Worm (Caenorhabditis elegans) whole organism, L2 larva: Measurements from ENCODE around the gene F01F1.3.

ENCODE experiments used
- C34F6.9 ChIP-seq: fragments of 150-350 bp; optimal IDR thresholded peaks from 2 replicates; lab custom pipeline; 2014; ENCODE audit warnings: missing biosample characterization, missing genetic modification characterization
- F13H6.1 ChIP-seq: sonication (generic microtip); optimal IDR thresholded peaks from 2 replicates; lab custom pipeline; 2016; ENCODE audit warnings: missing genetic modification characterization, missing compliant biosample characterization
- R02D3.7 ChIP-seq: fragments of 150-350 bp; optimal IDR thresholded peaks from 2 replicates; lab custom pipeline; 2014; ENCODE audit warnings: missing biosample characterization, missing genetic modification characterization
- Y55F3AM.14 ChIP-seq: fragments of 200-800 bp; sonication (Bioruptor generic); optimal IDR thresholded peaks from 2 replicates; lab custom pipeline; 2018; ENCODE audit warnings: mild to moderate bottlenecking, missing genetic modification characterization, missing compliant biosample characterization
- ZK546.5 ChIP-seq: sonication (generic microtip); optimal IDR thresholded peaks from 2 replicates; lab custom pipeline; 2017; ENCODE audit warnings: missing biosample characterization, missing genetic modification characterization
- alr-1 ChIP-seq: fragments of 150-350 bp; optimal IDR thresholded peaks from 2 replicates; lab custom pipeline; 2014; ENCODE audit warnings: missing biosample characterization, missing genetic modification characterization
- aly-2 ChIP-seq: fragments of 150-350 bp; optimal IDR thresholded peaks from 2 replicates; lab custom pipeline; 2014; ENCODE audit warnings: missing biosample characterization, missing genetic modification characterization
- ama-1 ChIP-seq: fragments of 150-350 bp; optimal IDR thresholded peaks from 2 replicates; lab custom pipeline; 2018; ENCODE audit warnings: inconsistent platforms
- blmp-1 ChIP-seq: sonication (generic microtip); optimal IDR thresholded peaks from 2 replicates; lab custom pipeline; 2017; ENCODE audit warnings: missing genetic modification characterization, mild to moderate bottlenecking, missing compliant biosample characterization, antibody characterized with exemption, moderate library complexity; ENCODE audit not compliant: insufficient read depth
- ceh-16 ChIP-seq: fragments of 150-350 bp; optimal IDR thresholded peaks from 2 replicates; lab custom pipeline; 2014; ENCODE audit warnings: missing biosample characterization, missing genetic modification characterization
- ceh-82 ChIP-seq: fragments of 150-350 bp; optimal IDR thresholded peaks from 2 replicates; lab custom pipeline; 2014; ENCODE audit warnings: missing biosample characterization, missing genetic modification characterization
- crh-2 ChIP-seq: sonication (generic microtip); optimal IDR thresholded peaks from 2 replicates; lab custom pipeline; 2017; ENCODE audit warnings: missing biosample characterization, missing genetic modification characterization
- egl-27 ChIP-seq: sonication (generic microtip); optimal IDR thresholded peaks from 3 replicates; lab custom pipeline; 2017; ENCODE audit warnings: missing biosample characterization, missing genetic modification reagents, missing genetic modification characterization
- elt-1 ChIP-seq: fragments of 150-350 bp; optimal IDR thresholded peaks from 2 replicates; lab custom pipeline; 2014; ENCODE audit warnings: missing biosample characterization, missing genetic modification characterization
- elt-3 ChIP-seq: sonication (generic microtip); optimal IDR thresholded peaks from 2 replicates; lab custom pipeline; 2017; ENCODE audit warnings: missing biosample characterization, missing genetic modification characterization
- fos-1 ChIP-seq: fragments of 150-350 bp; optimal IDR thresholded peaks from 2 replicates; lab custom pipeline; 2014; ENCODE audit warnings: missing biosample characterization, missing genetic modification characterization
- gmeb-1 ChIP-seq: fragments of 150-350 bp; optimal IDR thresholded peaks from 2 replicates; lab custom pipeline; 2014; ENCODE audit warnings: missing biosample characterization, missing genetic modification characterization
- lin-11 ChIP-seq: fragments of 150-350 bp; sonication (generic microtip); optimal IDR thresholded peaks from 2 replicates; lab custom pipeline; 2014; ENCODE audit warnings: missing biosample characterization, missing genetic modification characterization, inconsistent platforms, mixed read lengths
- lin-13 ChIP-seq: fragments of 150-350 bp; optimal IDR thresholded peaks from 2 replicates; lab custom pipeline; 2014; ENCODE audit warnings: missing biosample characterization, missing genetic modification reagents, missing genetic modification characterization
- lsy-2 ChIP-seq, 2 experiments: fragments of 150-350 bp in 1 of 2; sonication (generic microtip) in 1 of 2; optimal IDR thresholded peaks; 2 replicates each; lab custom pipeline; 2014 to 2017; ENCODE audit warnings: missing biosample characterization in 2 of 2, missing genetic modification characterization in 2 of 2
- mab-5 ChIP-seq: fragments of 150-350 bp; optimal IDR thresholded peaks from 2 replicates; lab custom pipeline; 2014; ENCODE audit warnings: missing biosample characterization, missing genetic modification characterization
- mbf-1 ChIP-seq: sonication (generic microtip); optimal IDR thresholded peaks from 2 replicates; lab custom pipeline; 2017; ENCODE audit warnings: missing biosample characterization, missing genetic modification characterization
- mdl-1 ChIP-seq, 2 experiments: fragments of 150-350 bp in 1 of 2; sonication (generic microtip) in 1 of 2; optimal IDR thresholded peaks; 2 replicates each; lab custom pipeline; 2017; ENCODE audit warnings: missing biosample characterization in 2 of 2, missing genetic modification characterization in 2 of 2
- nhr-10 ChIP-seq: sonication (generic microtip); optimal IDR thresholded peaks from 2 replicates; lab custom pipeline; 2017; ENCODE audit warnings: missing biosample characterization, missing genetic modification characterization
- nhr-11 ChIP-seq: fragments of 150-350 bp; optimal IDR thresholded peaks from 2 replicates; lab custom pipeline; 2014; ENCODE audit warnings: missing biosample characterization, missing genetic modification characterization
- nhr-12 ChIP-seq: fragments of 150-350 bp; optimal IDR thresholded peaks from 2 replicates; lab custom pipeline; 2014; ENCODE audit warnings: missing biosample characterization, missing genetic modification characterization
- nhr-21 ChIP-seq: fragments of 150-350 bp; optimal IDR thresholded peaks from 2 replicates; lab custom pipeline; 2014; ENCODE audit warnings: missing biosample characterization, missing genetic modification characterization
- nhr-23 ChIP-seq: fragments of 150-350 bp; optimal IDR thresholded peaks from 2 replicates; lab custom pipeline; 2014; ENCODE audit warnings: missing biosample characterization, missing genetic modification reagents, missing genetic modification characterization
- nhr-237 ChIP-seq: fragments of 150-350 bp; optimal IDR thresholded peaks from 2 replicates; lab custom pipeline; 2014; ENCODE audit warnings: missing biosample characterization, missing genetic modification characterization
- nhr-25 ChIP-seq: fragments of 150-350 bp; sonication (generic microtip); optimal IDR thresholded peaks from 3 replicates; lab custom pipeline; 2014; ENCODE audit warnings: missing biosample characterization, missing genetic modification characterization
- nhr-6 ChIP-seq: fragments of 150-350 bp; optimal IDR thresholded peaks from 2 replicates; lab custom pipeline; 2014; ENCODE audit warnings: missing biosample characterization, missing genetic modification characterization
- nhr-77 ChIP-seq: fragments of 150-350 bp; optimal IDR thresholded peaks from 2 replicates; lab custom pipeline; 2014; ENCODE audit warnings: missing biosample characterization, missing genetic modification characterization
- peb-1 ChIP-seq: fragments of 150-350 bp; optimal IDR thresholded peaks from 2 replicates; lab custom pipeline; 2014; ENCODE audit warnings: missing biosample characterization, missing genetic modification characterization
- sem-4 ChIP-seq: fragments of 150-350 bp; optimal IDR thresholded peaks from 2 replicates; lab custom pipeline; 2014; ENCODE audit warnings: missing biosample characterization, missing genetic modification reagents, missing genetic modification characterization
- skn-1 ChIP-seq: sonication (generic microtip); optimal IDR thresholded peaks from 2 replicates; lab custom pipeline; 2017; ENCODE audit warnings: missing biosample characterization, missing genetic modification characterization
- sma-3 ChIP-seq: sonication (generic microtip); optimal IDR thresholded peaks from 2 replicates; lab custom pipeline; 2016; ENCODE audit warnings: missing genetic modification reagents, missing genetic modification characterization, missing compliant biosample characterization
- sma-9 ChIP-seq, 2 experiments: fragments of 150-350 bp in 1 of 2; sonication (generic microtip) in 1 of 2; optimal IDR thresholded peaks; 2 replicates each; lab custom pipeline; 2014 to 2016; ENCODE audit warnings: missing genetic modification characterization in 2 of 2, mild to moderate bottlenecking in 1 of 2, missing biosample characterization in 1 of 2, missing compliant biosample characterization in 1 of 2, missing genetic modification reagents in 1 of 2, moderate library complexity in 1 of 2
- snpc-4 ChIP-seq: fragments of 150-350 bp; optimal IDR thresholded peaks from 2 replicates; lab custom pipeline; 2014; ENCODE audit warnings: missing biosample characterization, missing genetic modification characterization
- unc-39 ChIP-seq: fragments of 150-350 bp; optimal IDR thresholded peaks from 2 replicates; lab custom pipeline; 2014; ENCODE audit warnings: missing biosample characterization, missing genetic modification characterization
- unc-55 ChIP-seq: fragments of 150-350 bp; sonication (generic microtip); optimal IDR thresholded peaks from 3 replicates; lab custom pipeline; 2014; ENCODE audit warnings: missing biosample characterization, missing genetic modification reagents, missing genetic modification characterization
- ztf-11 ChIP-seq: sonication (generic microtip); optimal IDR thresholded peaks from 2 replicates; lab custom pipeline; 2017; ENCODE audit warnings: missing biosample characterization, missing genetic modification characterization
- ztf-4 ChIP-seq: fragments of 150-350 bp; optimal IDR thresholded peaks from 2 replicates; lab custom pipeline; 2014; ENCODE audit warnings: missing biosample characterization, missing genetic modification characterization

F01F1.3 gene

DNA sequence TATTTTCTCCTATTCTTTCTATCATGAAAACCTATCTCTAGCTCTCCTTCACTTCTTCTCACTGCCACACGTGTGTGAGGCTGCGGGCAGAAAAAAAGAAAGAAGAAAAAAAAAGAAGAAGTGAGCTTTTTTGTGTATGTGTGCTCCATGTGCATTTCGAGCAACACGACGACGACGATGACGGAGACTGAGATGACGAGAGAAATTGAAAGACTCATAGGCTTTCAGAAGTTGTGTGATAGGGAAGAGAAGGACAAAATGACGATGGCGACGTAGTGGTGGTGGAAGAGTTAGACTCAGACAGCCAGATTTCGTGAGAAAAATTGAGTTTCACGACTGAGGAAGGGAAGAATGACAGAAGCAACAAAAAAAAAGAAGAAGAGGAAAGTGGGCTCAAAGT is 26.3 kb upstream of the F01F1.3 start (continued):
- TF ChIP-seq nhr-237 (no peak), C34F6.9 (peak; percentile 83), crh-2 (tag; lab: Kevin White, UChicago) (peak; percentile 82), skn-1 (tag; lab: Kevin White, UChicago) (no peak), alr-1 (tag; lab: Kevin White, UChicago) (no peak)
- TF ChIP-seq, all 48 proteins: peak for 16

DNA sequence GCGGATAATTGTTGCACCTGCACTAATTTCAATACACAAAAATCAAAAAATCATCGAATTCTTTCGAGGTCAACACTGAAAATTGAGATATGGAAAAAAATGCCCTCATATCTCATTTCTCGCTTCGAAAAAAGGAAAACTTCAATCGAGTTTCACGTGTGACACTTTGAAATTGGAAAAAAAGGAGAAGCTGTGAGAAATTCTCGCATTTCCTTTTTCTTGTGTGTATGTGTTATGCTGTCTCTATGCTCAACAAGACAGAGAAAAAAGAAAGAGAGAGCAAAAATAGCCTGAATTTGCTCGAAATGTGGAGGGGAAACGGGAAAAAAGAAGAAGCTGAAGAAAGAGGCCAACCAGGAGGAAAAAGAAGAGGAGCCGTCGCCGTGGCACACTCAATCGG is 25.3 kb upstream of the F01F1.3 start:
- no peak for TF ChIP-seq lsy-2 (tag; optimal IDR thresholded peaks at IDR 0.05; lab: Kevin White, UChicago)
- TF ChIP-seq C34F6.9: peak; percentile 49
- peak; percentile 7 for TF ChIP-seq crh-2 (tag; lab: Kevin White, UChicago)
- no peak for TF ChIP-seq alr-1 (tag; lab: Kevin White, UChicago)
- peak; percentile 30 for TF ChIP-seq unc-55 (GFP tag; lab: Kevin White, UChicago)
- peak; percentile 3 for TF ChIP-seq sma-9 (GFP tag; optimal IDR thresholded peaks at IDR 0.05; lab: Kevin White, UChicago)
- TF ChIP-seq sma-9 (tag; optimal IDR thresholded peaks at IDR 0.05; lab: Kevin White, UChicago): no peak
- TF ChIP-seq ceh-16: no peak

DNA sequence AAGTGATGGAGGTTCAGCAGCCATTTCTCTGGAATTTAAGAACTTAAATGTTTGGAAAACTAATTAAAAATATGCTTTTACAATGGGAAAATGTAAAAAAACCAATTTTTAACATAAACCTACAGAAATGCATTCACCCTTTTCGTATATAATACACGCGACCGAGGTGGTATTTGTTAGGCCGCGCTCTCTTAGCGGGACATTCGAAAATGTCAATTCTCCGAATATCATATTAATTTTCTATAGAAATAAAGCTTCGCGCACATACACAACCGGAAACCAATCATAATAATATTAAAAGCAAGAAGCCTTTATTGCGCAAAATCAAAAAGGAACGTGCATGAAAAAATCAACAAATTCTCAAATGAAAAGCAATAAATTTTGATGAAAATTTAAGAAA is 18.5 kb upstream of the F01F1.3 start, which contains the start of gene ddx-23:
Gene ddx-23, minus strand, starts transcription at position 30 of the 400 bp plus-strand sequence.
- TF ChIP-seq peb-1 (tag; lab: Kevin White, UChicago) (no peak), Y55F3AM.14 (no peak), lin-11 (tag; lab: Kevin White, UChicago) (no peak), nhr-10 (tag; lab: Kevin White, UChicago) (no peak), gmeb-1 (tag; lab: Kevin White, UChicago) (peak; percentile 63), ama-1 (lab: Kevin White, UChicago) (peak; percentile 53), lsy-2 (tag; optimal IDR thresholded peaks at IDR 0.05; lab: Kevin White, UChicago) (peak in 1 of 2 experiments; percentile 57), mdl-1 (tag; optimal IDR thresholded peaks at IDR 0.05; lab: Kevin White, UChicago) (no peak), C34F6.9 (peak; percentile 14), snpc-4 (tag; lab: Kevin White, UChicago) (no peak), crh-2 (tag; lab: Kevin White, UChicago) (no peak), alr-1 (tag; lab: Kevin White, UChicago) (no peak), nhr-21 (tag; lab: Kevin White, UChicago) (no peak), ztf-4 (tag; lab: Kevin White, UChicago) (peak; percentile 81), ztf-11 (tag; lab: Kevin White, UChicago) (no peak), unc-55 (GFP tag; lab: Kevin White, UChicago) (peak; percentile 4), sma-3 (GFP tag; lab: Kevin White, UChicago) (peak; percentile 49), lin-13 (GFP tag; lab: Kevin White, UChicago) (peak; percentile 8)

DNA sequence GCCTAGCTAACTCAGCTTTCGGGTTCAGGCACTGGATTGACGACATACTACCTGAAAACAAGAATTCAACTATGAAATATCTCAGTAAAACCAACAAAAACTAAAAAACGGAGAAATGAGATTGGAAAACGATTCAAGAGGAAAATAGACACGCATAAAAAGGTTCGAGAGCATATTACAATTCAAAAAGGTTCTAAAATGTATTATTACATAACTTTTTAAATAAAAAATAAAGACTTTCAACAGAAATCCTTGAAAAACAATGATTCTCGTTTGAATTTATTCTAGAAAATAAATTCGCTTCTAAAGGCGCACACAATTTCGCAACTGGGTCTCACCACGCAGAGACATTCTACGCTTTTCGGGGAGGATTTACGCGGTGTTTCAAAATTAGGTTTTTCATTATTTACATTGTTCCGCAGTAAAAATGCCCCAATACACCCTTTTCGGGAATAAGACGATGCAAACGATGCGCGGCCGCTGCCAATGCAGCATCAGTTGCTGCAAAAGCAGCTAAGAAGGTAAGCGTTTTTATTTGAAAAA is 16.0 kb upstream of the F01F1.3 start, which contains the start of the genes cct-6 and alh-9:
Gene cct-6, minus strand, starts transcription at position 51 of the 543 bp plus-strand sequence.
Gene alh-9, plus strand, starts transcription at position 382 of the 543 bp plus-strand sequence.
- TF ChIP-seq snpc-4 (tag; lab: Kevin White, UChicago) (peak; percentile 37), crh-2 (tag; lab: Kevin White, UChicago) (peak; percentile 89), Y55F3AM.14 (no peak), nhr-12 (tag; lab: Kevin White, UChicago) (no peak), nhr-6 (tag; lab: Kevin White, UChicago) (peak; percentile 5), F13H6.1 (peak; percentile 69), nhr-77 (no peak), sem-4 (tag; lab: Kevin White, UChicago) (peak; percentile 2), mab-5 (peak; percentile 46), ztf-4 (tag; lab: Kevin White, UChicago) (peak; percentile 19), nhr-11 (tag; lab: Kevin White, UChicago) (no peak), lin-13 (GFP tag; lab: Kevin White, UChicago) (peak; percentile 88), blmp-1 (tag; lab: Kevin White, UChicago) (no peak), ceh-82 (tag; lab: Kevin White, UChicago) (peak; percentile 20), fos-1 (tag; lab: Kevin White, UChicago) (peak; percentile 56), ZK546.5 (tag; lab: Kevin White, UChicago) (peak; percentile 1), nhr-25 (tag; lab: Kevin White, UChicago) (peak; percentile 84), mdl-1 (tag; optimal IDR thresholded peaks at IDR 0.05; lab: Kevin White, UChicago) (no peak), lsy-2 (tag; optimal IDR thresholded peaks at IDR 0.05; lab: Kevin White, UChicago) (peak; percentile 61 to 92), unc-55 (GFP tag; lab: Kevin White, UChicago) (peak; percentile 94), elt-1 (tag; lab: Kevin White, UChicago) (no peak), nhr-21 (tag; lab: Kevin White, UChicago) (peak; percentile 54), nhr-23 (tag; lab: Kevin White, UChicago) (no peak), ceh-16 (no peak), nhr-237 (no peak), ama-1 (lab: Kevin White, UChicago) (peak; percentile 44), lin-11 (tag; lab: Kevin White, UChicago) (peak; percentile 79), aly-2 (no peak), R02D3.7 (peak; percentile 70), gmeb-1 (tag; lab: Kevin White, UChicago) (peak; percentile 93), mbf-1 (tag; lab: Kevin White, UChicago) (no peak), elt-3 (tag; lab: Kevin White, UChicago) (no peak), C34F6.9 (peak; percentile 92), ztf-11 (tag; lab: Kevin White, UChicago) (no peak), egl-27 (tag; lab: Kevin White, UChicago) (peak; percentile 39), unc-39 (no peak), sma-9 (GFP tag; optimal IDR thresholded peaks at IDR 0.05; lab: Kevin White, UChicago) (peak; percentile 76), sma-9 (tag; optimal IDR thresholded peaks at IDR 0.05; lab: Kevin White, UChicago) (no peak), sma-3 (GFP tag; lab: Kevin White, UChicago) (peak; percentile 80), peb-1 (tag; lab: Kevin White, UChicago) (no peak)
